Worm (Caenorhabditis elegans): ENCODE measurements around the gene ztf-1.
A peak's percentile ranks its signal among the peaks of the same experiment; 100 is the strongest.

Gene ztf-1

DNA sequence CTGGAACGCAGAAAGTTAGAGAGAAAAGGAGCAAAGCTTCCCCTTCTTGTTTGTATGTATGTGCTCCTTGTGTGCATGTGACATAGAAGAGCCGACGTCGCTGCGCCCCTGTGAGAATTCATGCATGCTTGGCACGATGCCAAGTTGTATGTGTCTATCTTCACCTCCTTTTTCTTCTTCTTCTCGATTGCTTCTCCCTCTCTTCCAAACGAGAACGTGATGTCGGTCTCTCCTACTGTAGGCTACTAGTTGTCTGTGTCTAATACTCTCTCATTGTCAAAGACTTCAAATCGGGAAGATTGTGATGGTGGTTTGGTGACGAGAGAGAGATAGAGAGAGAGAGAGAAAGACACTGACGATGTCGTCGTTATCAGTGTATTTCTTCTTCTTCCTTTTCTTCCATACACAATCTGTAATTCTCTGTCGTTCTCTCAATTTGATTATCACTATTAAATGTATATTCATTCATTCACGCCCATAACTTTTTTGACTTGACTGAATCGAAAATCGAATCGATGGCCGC, 5.1 kb upstream of the ztf-1 start (continued):
- TF ChIP-seq nhr-11 (tag; optimal IDR thresholded peaks at IDR 0.05) (peak; percentile 76), nhr-28 (tag; optimal IDR thresholded peaks at IDR 0.05) (no peak), C04F5.9 (tag; optimal IDR thresholded peaks at IDR 0.05) (peak; percentile 40), nhr-84 (tag; optimal IDR thresholded peaks at IDR 0.05) (no peak), efl-1 (optimal IDR thresholded peaks at IDR 0.05) (peak; percentile 65 to 81), efl-1 (GFP tag; optimal IDR thresholded peaks at IDR 0.05 in 1 of 2) (peak; percentile 31 to 93), unc-98 (GFP tag; IDR thresholded peaks at IDR 0.05) (no peak), alr-1 (tag; optimal IDR thresholded peaks at IDR 0.05; ENCODE audit: borderline replicate concordance) (no peak), unc-62 (GFP tag; optimal IDR thresholded peaks at IDR 0.05) (no peak), nhr-47 (tag; optimal IDR thresholded peaks at IDR 0.05) (peak; percentile 88), Y116A8C.19 (tag; optimal IDR thresholded peaks at IDR 0.05; ENCODE audit: borderline replicate concordance) (no peak), ztf-4 (tag; optimal IDR thresholded peaks at IDR 0.05) (peak; percentile 78), nhr-71 (tag; optimal IDR thresholded peaks at IDR 0.05) (peak; percentile 95), pag-3 (tag; optimal IDR thresholded peaks at IDR 0.05; ENCODE audit: borderline replicate concordance, insufficient read depth) (peak; percentile 30), lir-3 (tag; optimal IDR thresholded peaks at IDR 0.05; ENCODE audit: poor library complexity) (peak; percentile 62), skn-1 (tag; optimal IDR thresholded peaks at IDR 0.05) (no peak), fkh-4 (tag; optimal IDR thresholded peaks at IDR 0.05; ENCODE audit: borderline replicate concordance) (peak; percentile 11), ets-5 (GFP tag; IDR thresholded peaks at IDR 0.05) (no peak), mef-2 (tag; optimal IDR thresholded peaks at IDR 0.05) (peak; percentile 47), snu-23 (GFP tag; optimal IDR thresholded peaks at IDR 0.05) (peak; percentile 88), vab-15 (tag; optimal IDR thresholded peaks at IDR 0.05) (peak; percentile 25), ama-1 (optimal IDR thresholded peaks at IDR 0.05) (no peak), nhr-237 (tag; optimal IDR thresholded peaks at IDR 0.05) (no peak), nhr-19 (GFP tag; conservative IDR thresholded peaks at IDR 0.05) (peak; percentile 72), jun-1 (tag; optimal IDR thresholded peaks at IDR 0.05) (peak; percentile 84), unc-30 (tag; optimal IDR thresholded peaks at IDR 0.05) (no peak), egl-27 (tag; optimal IDR thresholded peaks at IDR 0.05) (peak; percentile 52 to 55), unc-130 (tag; optimal IDR thresholded peaks at IDR 0.05) (no peak), mdl-1 (tag; optimal IDR thresholded peaks at IDR 0.05) (peak; percentile 20 to 92), irx-1 (tag; optimal IDR thresholded peaks at IDR 0.05) (peak; percentile 68), fkh-10 (GFP tag; optimal IDR thresholded peaks at IDR 0.05) (peak; percentile 86), lin-15B (tag; optimal IDR thresholded peaks at IDR 0.05) (no peak), lsy-2 (tag; optimal IDR thresholded peaks at IDR 0.05) (peak; percentile 74 to 95), F16B12.6 (tag; optimal IDR thresholded peaks at IDR 0.05) (no peak), snpc-4 (tag; optimal IDR thresholded peaks at IDR 0.05) (peak; percentile 36), lin-35 (GFP tag; optimal IDR thresholded peaks at IDR 0.05) (peak; percentile 70 to 82), egl-13 (tag; optimal IDR thresholded peaks at IDR 0.05) (peak; percentile 88), zag-1 (tag; optimal IDR thresholded peaks at IDR 0.05) (peak; percentile 71), nhr-85 (tag) (peak; percentile 98), nhr-76 (tag; optimal IDR thresholded peaks at IDR 0.05) (no peak), aly-2 (tag; optimal IDR thresholded peaks at IDR 0.05) (no peak), ces-1 (GFP tag; optimal IDR thresholded peaks at IDR 0.05) (no peak), rnt-1 (tag; optimal IDR thresholded peaks at IDR 0.05) (peak; percentile 47), dsc-1 (tag; optimal IDR thresholded peaks at IDR 0.05) (peak; percentile 91), C34B4.2 (tag; optimal IDR thresholded peaks at IDR 0.05) (no peak), unc-86 (tag; optimal IDR thresholded peaks at IDR 0.05) (peak; percentile 92), zip-4 (GFP tag; optimal IDR thresholded peaks at IDR 0.05) (peak; percentile 35), fkh-8 (tag; optimal IDR thresholded peaks at IDR 0.05) (peak; percentile 93), ceh-63 (GFP tag; optimal IDR thresholded peaks at IDR 0.05) (no peak), isw-1 (GFP tag; IDR thresholded peaks at IDR 0.05) (peak; percentile 52), tlp-1 (tag; optimal IDR thresholded peaks at IDR 0.05) (no peak), ceh-82 (tag; optimal IDR thresholded peaks at IDR 0.05) (peak; percentile 68 to 73 (median 69)), sox-4 (tag; optimal IDR thresholded peaks at IDR 0.05) (peak; percentile 73), ceh-90 (tag; optimal IDR thresholded peaks at IDR 0.05) (no peak)
